Worm (Caenorhabditis elegans): ENCODE measurements around the gene twnk-1.

DNA sequence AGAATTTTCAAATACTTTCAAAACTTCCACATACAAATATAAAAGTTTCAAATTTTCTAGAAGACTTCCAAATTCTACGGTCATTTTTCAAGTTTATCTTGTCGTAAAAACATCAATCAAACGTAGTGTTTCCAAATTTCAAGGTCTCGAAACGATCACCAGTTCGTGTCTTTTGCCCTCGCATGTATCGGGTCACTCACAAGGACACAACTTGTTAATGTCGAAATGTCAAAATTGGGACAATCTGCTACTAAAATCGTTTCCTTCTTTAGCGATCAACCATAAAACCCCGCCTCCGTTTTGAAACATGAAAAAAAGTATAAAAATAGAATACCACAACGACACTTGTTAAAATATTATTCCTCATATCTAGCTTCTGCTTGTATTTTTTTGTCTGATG, 12.5 kb downstream of the twnk-1 start:
- TF ChIP-seq ceh-82 (tag; optimal IDR thresholded peaks at IDR 0.05) (no peak), aly-2 (tag; optimal IDR thresholded peaks at IDR 0.05) (no peak), nhr-237 (tag; optimal IDR thresholded peaks at IDR 0.05) (no peak), ztf-4 (tag; optimal IDR thresholded peaks at IDR 0.05) (no peak), zag-1 (tag; optimal IDR thresholded peaks at IDR 0.05) (no peak)

Measured in whole organism, L2 larva.